Worm (Caenorhabditis elegans): ENCODE data around the gene F09F7.6.
A peak's percentile ranks its signal among the peaks of the same experiment; 100 is the strongest.

The F09F7.6 gene

DNA sequence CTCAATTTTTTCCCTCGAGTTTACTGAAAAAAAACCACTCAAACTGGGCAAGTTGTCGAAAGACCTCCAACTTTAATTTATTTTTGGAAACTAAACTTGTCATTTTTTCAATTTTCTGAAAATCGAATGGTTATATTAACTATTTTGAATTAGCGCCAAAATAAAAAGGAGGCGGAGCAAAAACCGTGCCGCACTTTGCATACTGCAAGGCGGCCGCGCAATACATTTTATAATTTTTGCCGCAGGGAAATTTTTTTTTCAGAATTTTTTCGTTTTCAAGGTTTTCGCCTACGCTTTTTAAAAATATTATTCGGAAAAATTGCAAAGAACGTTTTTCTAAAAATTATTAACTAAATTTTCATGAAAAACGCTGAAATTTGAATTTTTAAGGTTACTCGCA is 48.3 kb downstream of the F09F7.6 start:
- no peak for TF ChIP-seq aly-2 (tag; optimal IDR thresholded peaks at IDR 0.05)
- TF ChIP-seq ztf-1 (GFP tag; conservative IDR thresholded peaks at IDR 0.05) = no peak
- no peak for TF ChIP-seq lin-11 (tag; optimal IDR thresholded peaks at IDR 0.05)
- TF ChIP-seq gmeb-1 (tag; optimal IDR thresholded peaks at IDR 0.05) = no peak
- TF ChIP-seq blmp-1 (tag; optimal IDR thresholded peaks at IDR 0.05; ENCODE audit: insufficient read depth) = no peak
- no peak for TF ChIP-seq lin-39 (tag; optimal IDR thresholded peaks at IDR 0.05)

DNA sequence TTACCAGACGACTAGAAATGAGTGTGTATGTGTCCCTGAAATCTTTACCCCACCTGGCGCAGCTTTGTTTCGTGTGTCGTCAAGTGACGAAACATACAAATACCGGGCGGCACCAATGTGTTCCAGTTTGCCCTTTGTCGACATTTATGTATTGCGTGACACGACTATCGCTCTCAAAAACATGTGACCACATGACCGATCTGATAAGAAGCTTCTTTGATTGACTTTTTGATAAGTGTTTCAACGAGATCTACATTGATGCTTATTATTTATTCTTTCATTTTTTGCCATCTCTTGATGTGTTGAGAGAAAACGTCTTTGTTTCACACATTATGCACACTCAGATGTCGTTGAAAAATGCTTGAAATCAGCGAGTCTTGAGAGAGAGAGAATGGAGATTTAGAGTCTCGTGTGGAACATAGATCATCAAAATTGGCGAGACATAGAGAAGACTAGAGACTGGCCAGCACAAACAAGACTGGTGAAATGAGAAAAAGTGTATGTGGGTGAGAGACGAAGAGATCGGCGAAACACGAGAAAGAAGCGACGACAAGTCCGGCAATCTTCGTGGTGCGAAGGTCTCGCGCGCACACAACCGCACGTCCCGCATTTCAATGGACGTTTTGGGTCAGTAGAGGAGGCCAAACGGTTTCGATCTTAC is 48.9 kb downstream of the F09F7.6 start:
- TF ChIP-seq sem-4 (tag; optimal IDR thresholded peaks at IDR 0.05) = peak; percentile 45
- no peak for TF ChIP-seq alr-1 (tag; optimal IDR thresholded peaks at IDR 0.05)
- TF ChIP-seq ztf-1 (GFP tag; conservative IDR thresholded peaks at IDR 0.05) = no peak
- TF ChIP-seq nhr-12 (tag; optimal IDR thresholded peaks at IDR 0.05) = no peak
- TF ChIP-seq nhr-129 (tag; optimal IDR thresholded peaks at IDR 0.05) = peak; percentile 94
- TF ChIP-seq nhr-77 (tag; optimal IDR thresholded peaks at IDR 0.05) = no peak
- no peak for TF ChIP-seq unc-62 (GFP tag; optimal IDR thresholded peaks at IDR 0.05)
- TF ChIP-seq gmeb-1 (tag; optimal IDR thresholded peaks at IDR 0.05) = peak; percentile 52
- TF ChIP-seq fos-1 (tag; optimal IDR thresholded peaks at IDR 0.05) = peak; percentile 62
- no peak for TF ChIP-seq aly-2 (tag; optimal IDR thresholded peaks at IDR 0.05)
- no peak for TF ChIP-seq elt-3 (tag; optimal IDR thresholded peaks at IDR 0.05)
- TF ChIP-seq peb-1 (tag; optimal IDR thresholded peaks at IDR 0.05) = no peak
- TF ChIP-seq lin-11 (tag; optimal IDR thresholded peaks at IDR 0.05) = peak; percentile 9
- TF ChIP-seq unc-55 (GFP tag; optimal IDR thresholded peaks at IDR 0.05) = peak; percentile 68
- peak; percentile 61 for TF ChIP-seq Y55F3AM.14 (GFP tag; optimal IDR thresholded peaks at IDR 0.05)
- TF ChIP-seq ztf-4 (tag; optimal IDR thresholded peaks at IDR 0.05) = peak; percentile 26
- TF ChIP-seq egl-27 (tag; optimal IDR thresholded peaks at IDR 0.05) = peak; percentile 8
- TF ChIP-seq mdl-1 (tag; optimal IDR thresholded peaks at IDR 0.05) = peak; percentile 56 to 67
- no peak for TF ChIP-seq mbf-1 (tag; optimal IDR thresholded peaks at IDR 0.05)
- no peak for TF ChIP-seq nhr-23 (tag; optimal IDR thresholded peaks at IDR 0.05)
- TF ChIP-seq nhr-25 (tag; optimal IDR thresholded peaks at IDR 0.05) = peak; percentile 92
- no peak for TF ChIP-seq skn-1 (tag; optimal IDR thresholded peaks at IDR 0.05)
- TF ChIP-seq nhr-6 (tag; optimal IDR thresholded peaks at IDR 0.05) = peak; percentile 64
- no peak for TF ChIP-seq snpc-4 (tag; optimal IDR thresholded peaks at IDR 0.05)
- no peak for TF ChIP-seq unc-39 (tag; optimal IDR thresholded peaks at IDR 0.05)
- peak; percentile 68 for TF ChIP-seq sma-9 (GFP tag; optimal IDR thresholded peaks at IDR 0.05)
- TF ChIP-seq sma-9 (tag; optimal IDR thresholded peaks at IDR 0.05) = no peak
- TF ChIP-seq lin-13 (GFP tag; optimal IDR thresholded peaks at IDR 0.05) = no peak
- TF ChIP-seq nhr-10 (tag; optimal IDR thresholded peaks at IDR 0.05) = peak; percentile 16
- TF ChIP-seq nhr-21 (tag; optimal IDR thresholded peaks at IDR 0.05) = peak; percentile 74
- TF ChIP-seq ZK546.5 (tag; optimal IDR thresholded peaks at IDR 0.05) = no peak
- peak; percentile 69 for TF ChIP-seq ama-1 (optimal IDR thresholded peaks at IDR 0.05)
- TF ChIP-seq elt-1 (tag; optimal IDR thresholded peaks at IDR 0.05) = peak; percentile 71
- TF ChIP-seq ceh-16 (tag; optimal IDR thresholded peaks at IDR 0.05) = no peak
- no peak for TF ChIP-seq ceh-82 (tag; optimal IDR thresholded peaks at IDR 0.05)
- TF ChIP-seq lin-39 (tag; optimal IDR thresholded peaks at IDR 0.05) = no peak
- peak; percentile 33 for TF ChIP-seq zag-1 (tag; optimal IDR thresholded peaks at IDR 0.05)
- no peak for TF ChIP-seq nhr-11 (tag; optimal IDR thresholded peaks at IDR 0.05)
- TF ChIP-seq C34F6.9 (tag; optimal IDR thresholded peaks at IDR 0.05) = peak; percentile 74
- TF ChIP-seq lsy-2 (tag; optimal IDR thresholded peaks at IDR 0.05) = peak; percentile 13 to 61
- TF ChIP-seq F13H6.1 (tag; optimal IDR thresholded peaks at IDR 0.05) = peak; percentile 35
- no peak for TF ChIP-seq ztf-11 (tag; optimal IDR thresholded peaks at IDR 0.05)
- TF ChIP-seq crh-2 (tag; optimal IDR thresholded peaks at IDR 0.05) = peak; percentile 95
- peak; percentile 68 for TF ChIP-seq sma-3 (GFP tag; optimal IDR thresholded peaks at IDR 0.05)
- no peak for TF ChIP-seq dmd-4 (tag; optimal IDR thresholded peaks at IDR 0.05)
- no peak for TF ChIP-seq mab-5 (tag; optimal IDR thresholded peaks at IDR 0.05)
- no peak for TF ChIP-seq R02D3.7 (tag; optimal IDR thresholded peaks at IDR 0.05)
- TF ChIP-seq nhr-237 (tag; optimal IDR thresholded peaks at IDR 0.05) = no peak
- TF ChIP-seq blmp-1 (tag; optimal IDR thresholded peaks at IDR 0.05; ENCODE audit: insufficient read depth) = peak; percentile 50
